Worm (Caenorhabditis elegans) whole organism, late embryonic: ENCODE measurements around the gene K11H12.8.

ENCODE experiments used
- lim-6 ChIP-seq: sonication (generic microtip); optimal IDR thresholded peaks from 2 replicates; lab custom pipeline; 2016; ENCODE audit warnings: missing genetic modification characterization, missing compliant biosample characterization
- odd-2 ChIP-seq: sonication (generic microtip); optimal IDR thresholded peaks from 2 replicates; lab custom pipeline; 2017; ENCODE audit warnings: antibody characterized with exemption, mild to moderate bottlenecking, missing genetic modification characterization, missing compliant biosample characterization

DNA sequence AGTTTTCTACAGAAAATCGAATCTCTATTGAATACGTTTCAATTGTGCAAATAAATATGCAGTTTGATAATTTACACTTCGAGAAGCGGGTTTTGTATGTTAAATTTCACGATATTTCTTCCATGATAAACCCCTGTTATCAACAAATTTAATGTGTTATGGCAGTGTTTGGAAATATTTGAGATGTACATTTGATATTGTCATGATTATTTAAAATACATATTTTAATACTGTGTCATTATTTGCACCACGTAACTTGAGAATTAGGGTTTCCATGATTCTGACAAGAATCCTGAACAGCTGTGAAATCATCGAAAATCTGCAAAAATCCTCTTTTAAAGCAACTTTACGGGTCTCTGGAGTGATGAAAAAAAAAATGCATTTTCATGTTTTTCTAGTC is 15.3 kb downstream of the K11H12.8 start, which contains the start of gene K11H12.11:
- TF ChIP-seq odd-2 (tag; lab: Kevin White, UChicago) (no peak), lim-6 (no peak)
